Fruit fly (Drosophila melanogaster) whole organism, adult: Measurements from ENCODE around the gene Svip.

Source experiments
- CG11617 ChIP-seq: fragments of 200-800 bp; sonication (Bioruptor generic); optimal IDR thresholded peaks from 2 replicates; lab custom pipeline; 2017; ENCODE audit warnings: mild to moderate bottlenecking, missing biosample characterization, missing genetic modification reagents, missing genetic modification characterization
- CG12768 ChIP-seq: fragments of 200-800 bp; sonication (Bioruptor generic); optimal IDR thresholded peaks from 2 replicates; lab custom pipeline; 2017; ENCODE audit warnings: missing biosample characterization, missing genetic modification characterization, mild to moderate bottlenecking, moderate library complexity, missing genetic modification reagents
- CG14711 ChIP-seq: fragments of 200-800 bp; sonication (Bioruptor generic); optimal IDR thresholded peaks from 2 replicates; lab custom pipeline; 2018; ENCODE audit warnings: missing biosample characterization, mild to moderate bottlenecking, missing genetic modification characterization, moderate library complexity
- CG1620 ChIP-seq: fragments of 200-800 bp; sonication (Bioruptor generic); optimal IDR thresholded peaks from 2 replicates; lab custom pipeline; 2016; ENCODE audit warnings: missing biosample characterization, missing genetic modification characterization
- CG33017 ChIP-seq: fragments of 200-800 bp; sonication (Bioruptor generic); optimal IDR thresholded peaks from 2 replicates; lab custom pipeline; 2018; ENCODE audit warnings: missing biosample characterization, mild to moderate bottlenecking, missing genetic modification characterization, moderate library complexity
- CG5204 ChIP-seq: fragments of 200-800 bp; sonication (Bioruptor generic); optimal IDR thresholded peaks from 2 replicates; lab custom pipeline; 2016; ENCODE audit warnings: missing biosample characterization, missing genetic modification characterization
- CG7045 ChIP-seq: fragments of 200-800 bp; sonication (Bioruptor generic); optimal IDR thresholded peaks from 2 replicates; lab custom pipeline; 2017; ENCODE audit warnings: missing biosample characterization, mild to moderate bottlenecking, missing genetic modification characterization
- CG7101 ChIP-seq: fragments of 200-800 bp; sonication (Bioruptor generic); optimal IDR thresholded peaks from 2 replicates; lab custom pipeline; 2018; ENCODE audit warnings: missing biosample characterization, mild to moderate bottlenecking, missing genetic modification characterization, moderate library complexity
- Clk ChIP-seq: fragments of 200-800 bp; sonication (Bioruptor generic); optimal IDR thresholded peaks from 2 replicates; lab custom pipeline; 2017; ENCODE audit warnings: missing biosample characterization, missing genetic modification characterization
- Crg-1 ChIP-seq: fragments of 200-800 bp; sonication (Bioruptor generic); optimal IDR thresholded peaks from 2 replicates; lab custom pipeline; 2016; ENCODE audit warnings: missing biosample characterization, missing genetic modification characterization
- Hr96 ChIP-seq: fragments of 200-800 bp; sonication (Bioruptor generic); optimal IDR thresholded peaks from 2 replicates; lab custom pipeline; 2016; ENCODE audit warnings: missing biosample characterization, missing genetic modification characterization
- Mnt ChIP-seq: fragments of 200-800 bp; sonication (Bioruptor generic); optimal IDR thresholded peaks from 2 replicates; lab custom pipeline; 2016; ENCODE audit warnings: missing biosample characterization, mild to moderate bottlenecking, missing genetic modification characterization
- bab1 ChIP-seq: fragments of 200-800 bp; sonication (Bioruptor generic); optimal IDR thresholded peaks from 3 replicates; lab custom pipeline; 2019; ENCODE audit warnings: missing biosample characterization, mild to moderate bottlenecking, missing genetic modification characterization, moderate library complexity
- cic ChIP-seq: fragments of 200-800 bp; sonication (Bioruptor generic); optimal IDR thresholded peaks from 2 replicates; lab custom pipeline; 2017; ENCODE audit warnings: missing biosample characterization, mild to moderate bottlenecking, missing genetic modification characterization, moderate library complexity
- cnc ChIP-seq, 2 experiments: fragments of >200 bp; optimal IDR thresholded peaks; 2 replicates each; lab custom pipeline; 2017
- kay ChIP-seq: fragments of 200-800 bp; sonication (Bioruptor generic); peaks from one replicate; lab custom pipeline; 2016; ENCODE audit warnings: missing biosample characterization, missing genetic modification characterization, borderline replicate concordance
- ovo ChIP-seq: fragments of 200-800 bp; sonication (Bioruptor generic); optimal IDR thresholded peaks from 2 replicates; lab custom pipeline; 2016; ENCODE audit warnings: missing biosample characterization, missing genetic modification characterization
- pad ChIP-seq: fragments of 200-800 bp; sonication (Bioruptor generic); optimal IDR thresholded peaks from 3 replicates; lab custom pipeline; 2017; ENCODE audit warnings: missing biosample characterization, missing genetic modification characterization, mild to moderate bottlenecking, moderate library complexity, missing genetic modification reagents
- tj ChIP-seq: fragments of 200-800 bp; sonication (Bioruptor generic); optimal IDR thresholded peaks from 3 replicates; lab custom pipeline; 2017; ENCODE audit warnings: missing biosample characterization, mild to moderate bottlenecking, missing genetic modification characterization, moderate library complexity
- toe ChIP-seq: fragments of 200-800 bp; sonication (Bioruptor generic); optimal IDR thresholded peaks from 2 replicates; lab custom pipeline; 2016; ENCODE audit warnings: missing biosample characterization, missing genetic modification characterization

The Svip gene

DNA sequence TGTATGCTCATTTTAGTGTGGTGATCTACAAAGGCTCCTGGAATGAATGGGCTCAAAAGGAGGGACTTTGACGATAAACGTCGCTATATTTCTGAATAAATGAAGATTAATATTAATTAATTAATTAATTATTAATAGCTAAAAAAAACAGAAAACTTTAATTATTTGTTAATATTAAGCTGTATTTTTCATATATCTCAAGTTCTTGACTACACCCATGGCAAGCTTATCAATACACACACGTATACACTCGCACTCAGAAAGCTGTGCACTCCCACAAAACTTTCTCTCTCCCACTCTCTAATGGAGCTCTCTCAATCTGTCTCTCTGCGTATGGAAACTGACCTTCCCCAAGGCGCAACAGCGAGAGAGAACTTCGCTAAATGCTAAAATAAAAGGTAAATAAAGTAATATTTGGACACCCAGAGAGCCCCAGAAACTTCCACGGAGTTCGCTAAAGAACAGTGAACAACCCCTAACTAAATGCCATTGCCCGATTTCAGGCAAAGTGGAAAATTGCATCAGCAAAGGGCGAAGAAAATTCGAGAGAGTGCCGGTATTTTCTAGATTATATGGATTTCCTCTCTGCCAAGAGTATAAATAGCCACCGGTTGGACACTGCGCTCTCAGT lies 14.7 kb downstream of the Svip start:
- TF ChIP-seq CG1620 (GFP tag; lab: Kevin White, UChicago) (no peak), bab1 (GFP tag; lab: Kevin White, UChicago) (peak; percentile 30), Hr96 (GFP tag; lab: Kevin White, UChicago) (no peak), Crg-1 (GFP tag; lab: Kevin White, UChicago) (peak; percentile 1), ovo (GFP tag; lab: Kevin White, UChicago) (no peak), CG5204 (GFP tag; lab: Kevin White, UChicago) (no peak), tj (GFP tag; lab: Kevin White, UChicago) (peak; percentile 35), Mnt (GFP tag; lab: Kevin White, UChicago) (peak; percentile 17), CG14711 (tag; lab: Kevin White, UChicago) (peak; percentile 64), kay (GFP tag; lab: Kevin White, UChicago) (no peak), CG12768 (GFP tag; lab: Kevin White, UChicago) (peak; percentile 51), cnc (optimal IDR thresholded peaks at IDR 0.05; lab: Kevin White, UChicago) (no peak), Clk (GFP tag; lab: Kevin White, UChicago) (peak; percentile 50), cic (peak; percentile 23), CG11617 (GFP tag; lab: Kevin White, UChicago) (peak; percentile 73), CG7101 (tag; lab: Kevin White, UChicago) (peak; percentile 58), toe (no peak), CG7045 (GFP tag; lab: Kevin White, UChicago) (peak; percentile 74), CG33017 (tag; lab: Kevin White, UChicago) (peak; percentile 71), pad (peak; percentile 46)

DNA sequence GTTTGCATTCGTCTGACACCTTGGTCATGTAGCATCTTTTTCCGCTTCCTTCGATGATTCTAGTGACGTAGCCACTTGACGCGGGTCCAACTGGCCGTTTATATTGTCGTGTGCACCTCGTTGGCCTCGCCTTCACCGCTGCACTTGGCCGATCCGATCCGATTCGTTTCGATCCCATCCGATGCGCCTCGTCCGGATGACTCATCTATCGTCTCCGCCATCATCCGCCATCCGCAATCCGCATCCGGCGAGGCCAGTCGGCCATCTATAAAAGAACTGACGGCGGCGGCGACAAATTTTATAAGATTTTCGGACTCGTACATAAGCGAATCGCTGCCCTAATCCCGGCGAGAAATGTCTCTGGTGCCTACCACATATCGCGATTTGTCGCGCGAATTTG lies 16.3 kb downstream of the Svip start, which contains the start of gene CG4461:
CG4461 (plus strand) TSS at position 301 of the 400 bp plus-strand sequence.
- no peak for TF ChIP-seq cic
- no peak for TF ChIP-seq CG14711 (tag; lab: Kevin White, UChicago)
- TF ChIP-seq Mnt (GFP tag; lab: Kevin White, UChicago) = no peak
- no peak for TF ChIP-seq Hr96 (GFP tag; lab: Kevin White, UChicago)
- TF ChIP-seq kay (GFP tag; lab: Kevin White, UChicago) = no peak
- no peak for TF ChIP-seq CG7101 (tag; lab: Kevin White, UChicago)
- no peak for TF ChIP-seq CG5204 (GFP tag; lab: Kevin White, UChicago)
- TF ChIP-seq tj (GFP tag; lab: Kevin White, UChicago) = no peak
- no peak for TF ChIP-seq CG33017 (tag; lab: Kevin White, UChicago)

DNA sequence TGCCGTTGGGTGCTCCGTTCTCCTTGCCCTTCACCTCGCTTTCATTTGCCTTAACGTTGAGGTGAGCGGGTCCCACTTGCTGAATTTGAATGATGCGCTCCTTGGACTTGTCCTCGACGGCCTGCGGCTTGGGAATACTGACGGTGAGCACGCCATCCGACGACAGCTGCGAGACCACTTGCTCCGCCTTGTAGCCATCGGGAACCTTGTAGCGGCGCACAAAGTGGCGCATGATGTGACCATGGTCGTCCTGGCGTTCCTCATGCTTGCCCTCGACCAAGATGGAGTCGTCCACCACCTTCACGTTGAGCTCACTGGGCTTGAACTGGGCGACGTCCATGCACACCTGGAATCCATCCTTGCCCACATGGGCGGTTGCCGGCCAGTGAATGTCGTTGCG lies 17.8 kb downstream of the Svip start:
- TF ChIP-seq CG14711 (tag; lab: Kevin White, UChicago) = no peak
- peak; percentile 63 for TF ChIP-seq Clk (GFP tag; lab: Kevin White, UChicago)

DNA sequence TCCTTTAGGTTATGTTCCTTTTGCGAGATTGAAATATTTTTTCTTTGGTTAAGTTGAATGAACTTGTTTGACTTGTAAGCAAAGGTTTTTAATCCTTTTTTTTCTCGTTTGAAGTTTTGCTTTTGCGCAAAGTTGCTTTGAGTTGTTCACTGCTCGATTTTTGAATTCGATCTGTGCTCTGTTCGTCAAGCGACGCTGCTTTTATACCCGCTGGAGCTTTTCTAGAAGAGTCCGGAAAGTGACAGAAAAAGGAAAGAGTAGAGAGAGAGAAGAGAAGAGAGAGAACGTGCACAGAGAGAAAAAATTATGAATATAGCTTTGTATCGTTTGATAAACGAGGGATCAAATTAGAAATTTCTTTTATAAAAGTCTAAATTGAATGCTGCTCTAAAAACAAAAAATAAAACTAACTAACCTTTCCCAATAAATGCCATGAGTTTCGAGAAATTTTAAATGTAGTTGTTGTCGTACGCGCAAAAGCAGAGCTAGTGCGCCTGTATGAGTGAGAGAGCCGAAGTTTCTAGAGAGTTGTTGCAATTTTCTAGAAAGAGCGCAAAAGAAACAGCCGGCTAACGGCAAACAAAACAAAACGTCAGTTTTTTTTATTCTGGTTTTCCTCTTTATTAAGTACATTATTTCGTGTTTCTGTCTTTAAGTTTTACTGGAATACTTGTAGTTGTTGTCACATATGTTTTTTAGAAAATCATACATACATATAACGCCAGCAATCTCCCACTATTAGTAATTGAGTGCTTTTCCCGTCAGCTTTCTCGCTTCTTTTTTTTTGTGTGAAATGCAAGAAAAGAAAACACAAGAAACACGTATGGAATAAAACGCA lies 18.6 kb downstream of the Svip start, which contains the start of gene Hsp26:
Hsp26 (minus strand) TSS at position 230 of the 838 bp plus-strand sequence.
- TF ChIP-seq CG5204 (GFP tag; lab: Kevin White, UChicago) (no peak), cnc (optimal IDR thresholded peaks at IDR 0.05; lab: Kevin White, UChicago) (no peak), Mnt (GFP tag; lab: Kevin White, UChicago) (peak; percentile 62), ovo (GFP tag; lab: Kevin White, UChicago) (no peak), pad (peak; percentile 49), CG33017 (tag; lab: Kevin White, UChicago) (peak; percentile 79), Crg-1 (GFP tag; lab: Kevin White, UChicago) (peak; percentile 55), CG11617 (GFP tag; lab: Kevin White, UChicago) (peak; percentile 89), CG1620 (GFP tag; lab: Kevin White, UChicago) (no peak), tj (GFP tag; lab: Kevin White, UChicago) (peak; percentile 44), toe (no peak), CG12768 (GFP tag; lab: Kevin White, UChicago) (peak; percentile 77), CG7045 (GFP tag; lab: Kevin White, UChicago) (peak; percentile 70), kay (GFP tag; lab: Kevin White, UChicago) (peak; percentile 99), cic (peak; percentile 41), Hr96 (GFP tag; lab: Kevin White, UChicago) (peak; percentile 50), bab1 (GFP tag; lab: Kevin White, UChicago) (peak; percentile 76), CG14711 (tag; lab: Kevin White, UChicago) (peak; percentile 81), CG7101 (tag; lab: Kevin White, UChicago) (peak; percentile 78), Clk (GFP tag; lab: Kevin White, UChicago) (peak; percentile 40)

DNA sequence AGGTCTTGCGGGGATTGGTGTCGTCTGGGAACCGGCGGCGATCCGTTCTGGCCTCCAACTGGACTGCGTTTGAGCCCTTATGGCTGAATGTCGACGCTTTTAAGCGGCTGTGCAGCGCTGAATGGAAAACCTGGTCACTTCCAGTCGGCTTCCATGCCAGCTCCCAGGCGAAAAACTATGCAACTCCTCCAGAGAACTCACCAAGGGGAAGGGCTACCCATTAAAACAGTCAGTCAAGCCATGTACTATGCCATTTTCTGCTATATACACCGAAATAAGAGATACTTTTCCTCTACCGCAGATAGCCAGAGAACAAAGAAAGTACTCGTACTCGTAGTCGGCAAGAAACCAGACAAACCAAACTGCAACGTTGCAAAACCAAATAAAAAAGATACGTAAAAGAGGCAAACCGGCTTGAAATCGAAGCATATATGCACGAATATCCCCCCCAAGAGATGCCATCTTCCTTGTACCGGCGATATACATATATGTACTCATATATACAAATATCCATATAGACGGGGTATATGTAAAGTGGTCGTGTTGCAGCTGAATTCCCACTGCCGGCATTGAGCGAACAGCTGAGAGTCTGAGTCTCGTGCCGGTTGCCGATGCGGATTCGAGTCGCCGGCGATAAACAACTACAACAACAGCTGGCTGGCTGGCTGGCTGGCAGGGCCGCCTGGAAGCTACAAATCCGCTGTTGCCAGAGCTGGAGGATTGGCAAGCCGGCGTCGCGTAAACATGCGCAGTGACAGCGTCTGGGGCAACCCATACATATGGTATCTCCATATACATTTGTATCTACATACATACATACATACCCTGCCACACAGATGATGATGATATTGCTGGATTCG lies 20.9 kb downstream of the Svip start, which contains the start of gene Hsp67Ba:
Hsp67Ba (minus strand) TSS at position 51 of the 860 bp plus-strand sequence.
- TF ChIP-seq tj (GFP tag; lab: Kevin White, UChicago) (peak; percentile 84), CG11617 (GFP tag; lab: Kevin White, UChicago) (no peak), Hr96 (GFP tag; lab: Kevin White, UChicago) (no peak), ovo (GFP tag; lab: Kevin White, UChicago) (no peak), pad (no peak)
